Fruit fly (Drosophila melanogaster) whole organism, wandering third instar larva: Measurements from ENCODE around the gene Mtp.

Source experiments
- Abd-B ChIP-seq: fragments of >200 bp; optimal IDR thresholded peaks from 2 replicates; lab custom pipeline; 2017; ENCODE audit warnings: missing biosample characterization, missing genetic modification characterization
- CG32264 ChIP-seq: fragments of 200-800 bp; sonication (Bioruptor generic); optimal IDR thresholded peaks from 2 replicates; lab custom pipeline; 2016; ENCODE audit warnings: missing biosample characterization, missing genetic modification characterization
- CG9705 ChIP-seq: fragments of 200-800 bp; sonication (Bioruptor generic); optimal IDR thresholded peaks from 2 replicates; lab custom pipeline; 2018; ENCODE audit warnings: missing biosample characterization, mild to moderate bottlenecking, missing genetic modification characterization
- CrebA ChIP-seq: fragments of 200-800 bp; sonication (Bioruptor generic); optimal IDR thresholded peaks from 2 replicates; lab custom pipeline; 2016; ENCODE audit warnings: missing biosample characterization, mild to moderate bottlenecking, missing genetic modification characterization, borderline replicate concordance
- Dfd ChIP-seq: fragments of >200 bp; optimal IDR thresholded peaks from 2 replicates; lab custom pipeline; 2017; ENCODE audit warnings: missing biosample characterization, missing genetic modification characterization
- Dif ChIP-seq: fragments of 200-275, 200-300 bp; sonication (Bioruptor generic); optimal IDR thresholded peaks from 2 replicates; lab custom pipeline; 2018; ENCODE audit warnings: missing biosample characterization, missing genetic modification characterization; ENCODE audit not compliant: partially characterized antibody
- GATAd ChIP-seq: sonication (Bioruptor generic); optimal IDR thresholded peaks from 2 replicates; lab custom pipeline; 2016; ENCODE audit warnings: missing biosample characterization, missing genetic modification characterization
- HLH106 ChIP-seq: fragments of 200-800 bp; optimal IDR thresholded peaks from 3 replicates; lab custom pipeline; 2019; ENCODE audit warnings: missing biosample characterization, mild to moderate bottlenecking, missing genetic modification characterization, moderate library complexity
- Hnf4 ChIP-seq: fragments of 200-800 bp; sonication (Bioruptor generic); optimal IDR thresholded peaks from 2 replicates; lab custom pipeline; 2016; ENCODE audit warnings: missing biosample characterization, mild to moderate bottlenecking, missing genetic modification characterization
- Hr78 ChIP-seq: fragments of >200 bp; optimal IDR thresholded peaks from 2 replicates; lab custom pipeline; 2017; ENCODE audit warnings: missing biosample characterization, missing genetic modification characterization
- Hr83 ChIP-seq: fragments of 200-300 bp; sonication (Bioruptor generic); optimal IDR thresholded peaks from 2 replicates; lab custom pipeline; 2016; ENCODE audit warnings: missing biosample characterization, mild to moderate bottlenecking, missing genetic modification characterization, moderate library complexity; ENCODE audit not compliant: poor library complexity, severe bottlenecking
- Jra ChIP-seq: sonication (Bioruptor generic); optimal IDR thresholded peaks from 2 replicates; lab custom pipeline; 2016; ENCODE audit warnings: missing biosample characterization, missing genetic modification characterization
- Mio ChIP-seq: sonication (Bioruptor generic); optimal IDR thresholded peaks from 2 replicates; lab custom pipeline; 2016; ENCODE audit warnings: missing biosample characterization, missing genetic modification characterization
- N ChIP-seq: fragments of >200 bp; optimal IDR thresholded peaks from 2 replicates; lab custom pipeline; 2018; ENCODE audit warnings: missing biosample characterization, missing external identifiers, missing genetic modification characterization
- Sp1 ChIP-seq: fragments of 200-800 bp; sonication (Bioruptor generic); optimal IDR thresholded peaks from 3 replicates; lab custom pipeline; 2019; ENCODE audit warnings: missing biosample characterization, mild to moderate bottlenecking, missing genetic modification characterization, moderate library complexity
- Vsx2 ChIP-seq: fragments of 200-300, 225-300 bp; sonication (Bioruptor generic); optimal IDR thresholded peaks from 2 replicates; lab custom pipeline; 2018; ENCODE audit warnings: missing biosample characterization, missing genetic modification characterization; ENCODE audit not compliant: partially characterized antibody
- dl ChIP-seq, 2 experiments: fragments of 175-275, 200-275 bp in 1 of 2; fragments of 200-275 bp in 1 of 2; sonication (Bioruptor generic); optimal IDR thresholded peaks; lab custom pipeline; 2018; ENCODE audit warnings: mild to moderate bottlenecking in 2 of 2, missing biosample characterization in 2 of 2, missing genetic modification characterization in 2 of 2, moderate library complexity in 2 of 2; ENCODE audit not compliant: partially characterized antibody in 2 of 2, insufficient read depth in 1 of 2
- dmrt93B ChIP-seq: fragments of 200-800 bp; sonication (Bioruptor generic); optimal IDR thresholded peaks from 2 replicates; lab custom pipeline; 2018; ENCODE audit warnings: missing biosample characterization, mild to moderate bottlenecking, missing genetic modification characterization
- dsf ChIP-seq: sonication (Bioruptor generic); optimal IDR thresholded peaks from 2 replicates; lab custom pipeline; 2016; ENCODE audit warnings: missing biosample characterization, missing genetic modification characterization, borderline replicate concordance
- ey ChIP-seq: fragments of 200-800 bp; sonication (Bioruptor generic); optimal IDR thresholded peaks from 2 replicates; lab custom pipeline; 2016; ENCODE audit warnings: missing biosample characterization, missing genetic modification characterization
- foxo ChIP-seq, 2 experiments: fragments of 200-800 bp; sonication (Bioruptor generic); optimal IDR thresholded peaks; 2 replicates in 1 of 2; 3 replicates in 1 of 2; lab custom pipeline; 2016 to 2017; ENCODE audit warnings: missing biosample characterization in 2 of 2, missing genetic modification characterization in 2 of 2
- fru ChIP-seq: fragments of 200-800 bp; sonication (Bioruptor generic); optimal IDR thresholded peaks from 3 replicates; lab custom pipeline; 2016; ENCODE audit warnings: missing biosample characterization, mild to moderate bottlenecking, missing genetic modification characterization
- h ChIP-seq: fragments of 200-800 bp; sonication (Bioruptor generic); optimal IDR thresholded peaks from 3 replicates; lab custom pipeline; 2016; ENCODE audit warnings: missing biosample characterization, mild to moderate bottlenecking, missing genetic modification characterization
- jim ChIP-seq: fragments of 175-275, 200-325 bp; sonication (Bioruptor generic); optimal IDR thresholded peaks from 2 replicates; lab custom pipeline; 2016; ENCODE audit warnings: missing biosample characterization, mild to moderate bottlenecking, missing genetic modification characterization
- lola ChIP-seq: fragments of >200 bp; optimal IDR thresholded peaks from 2 replicates; lab custom pipeline; 2017; ENCODE audit warnings: missing biosample characterization, missing genetic modification characterization
- pan ChIP-seq: fragments of >200 bp; optimal IDR thresholded peaks from 2 replicates; lab custom pipeline; 2017
- psq ChIP-seq: fragments of 200-800 bp; sonication (Bioruptor generic); optimal IDR thresholded peaks from 3 replicates; lab custom pipeline; 2017; ENCODE audit warnings: missing biosample characterization, mild to moderate bottlenecking, missing genetic modification characterization, moderate library complexity
- rgr ChIP-seq: fragments of 200-800 bp; sonication (Bioruptor generic); optimal IDR thresholded peaks from 3 replicates; lab custom pipeline; 2016; ENCODE audit warnings: missing biosample characterization, mild to moderate bottlenecking, missing genetic modification characterization
- sage ChIP-seq: fragments of 200-800 bp; sonication (Bioruptor generic); optimal IDR thresholded peaks from 2 replicates; lab custom pipeline; 2016; ENCODE audit warnings: missing biosample characterization, mild to moderate bottlenecking, missing genetic modification characterization
- sv ChIP-seq: fragments of 200-800 bp; sonication (Bioruptor generic); optimal IDR thresholded peaks from 3 replicates; lab custom pipeline; 2016; ENCODE audit warnings: missing biosample characterization, missing genetic modification characterization
- tai ChIP-seq: sonication (Bioruptor generic); optimal IDR thresholded peaks from 2 replicates; lab custom pipeline; 2016; ENCODE audit warnings: missing biosample characterization, missing genetic modification characterization
- woc ChIP-seq: sonication (Bioruptor generic); optimal IDR thresholded peaks from 2 replicates; lab custom pipeline; 2016; ENCODE audit warnings: missing biosample characterization, mild to moderate bottlenecking, missing genetic modification characterization

The Mtp gene

dm6 chr2L:20968727-20969126 lies 46.1 kb upstream of the Mtp start:
- no peak for TF ChIP-seq CG32264 (GFP tag; lab: Kevin White, UChicago)
- TF ChIP-seq dmrt93B (GFP tag; lab: Kevin White, UChicago), result no peak
- no peak for TF ChIP-seq fru (GFP tag; lab: Kevin White, UChicago)
- no peak for TF ChIP-seq Abd-B (GFP tag; lab: Kevin White, UChicago)
- TF ChIP-seq Jra (GFP tag; lab: Kevin White, UChicago), result no peak
- TF ChIP-seq rgr (GFP tag; lab: Kevin White, UChicago), result no peak
- no peak for TF ChIP-seq pan (lab: Kevin White, UChicago)
- no peak for TF ChIP-seq h (GFP tag; lab: Kevin White, UChicago)
- no peak for TF ChIP-seq CrebA (GFP tag; lab: Kevin White, UChicago)
- TF ChIP-seq sage (GFP tag; lab: Kevin White, UChicago), result no peak
- TF ChIP-seq Hr83 (GFP tag; lab: Kevin White, UChicago), result no peak
- TF ChIP-seq Sp1 (GFP tag; lab: Kevin White, UChicago), result no peak
- no peak for TF ChIP-seq N (GFP tag; lab: Kevin White, UChicago)
- TF ChIP-seq Dif (GFP tag; lab: Kevin White, UChicago), result no peak
- no peak for TF ChIP-seq dl (GFP tag; optimal IDR thresholded peaks at IDR 0.05; lab: Kevin White, UChicago; ENCODE audit: insufficient read depth in 1 of 2, partially characterized antibody in 2 of 2)
- no peak for TF ChIP-seq CG9705 (GFP tag; lab: Kevin White, UChicago)
- TF ChIP-seq Vsx2 (GFP tag; lab: Kevin White, UChicago), result no peak
- TF ChIP-seq GATAd (GFP tag; lab: Kevin White, UChicago), result no peak
- no peak for TF ChIP-seq lola (GFP tag; lab: Kevin White, UChicago)
- TF ChIP-seq HLH106 (tag; lab: Kevin White, UChicago), result no peak

dm6 chr2L:20965001-20965400 lies 42.3 kb upstream of the Mtp start:
- TF ChIP-seq Jra (GFP tag; lab: Kevin White, UChicago) (no peak), Hnf4 (GFP tag; lab: Kevin White, UChicago) (no peak), psq (GFP tag; lab: Kevin White, UChicago) (no peak), Hr83 (GFP tag; lab: Kevin White, UChicago) (no peak), CG9705 (GFP tag; lab: Kevin White, UChicago) (no peak), foxo (GFP tag; optimal IDR thresholded peaks at IDR 0.05; lab: Kevin White, UChicago) (no peak), dl (GFP tag; optimal IDR thresholded peaks at IDR 0.05; lab: Kevin White, UChicago; ENCODE audit: insufficient read depth in 1 of 2, partially characterized antibody in 2 of 2) (no peak), CrebA (GFP tag; lab: Kevin White, UChicago) (no peak), sv (no peak), lola (GFP tag; lab: Kevin White, UChicago) (no peak), Sp1 (GFP tag; lab: Kevin White, UChicago) (no peak), GATAd (GFP tag; lab: Kevin White, UChicago) (no peak), rgr (GFP tag; lab: Kevin White, UChicago) (no peak), tai (GFP tag; lab: Kevin White, UChicago) (no peak)

DNA sequence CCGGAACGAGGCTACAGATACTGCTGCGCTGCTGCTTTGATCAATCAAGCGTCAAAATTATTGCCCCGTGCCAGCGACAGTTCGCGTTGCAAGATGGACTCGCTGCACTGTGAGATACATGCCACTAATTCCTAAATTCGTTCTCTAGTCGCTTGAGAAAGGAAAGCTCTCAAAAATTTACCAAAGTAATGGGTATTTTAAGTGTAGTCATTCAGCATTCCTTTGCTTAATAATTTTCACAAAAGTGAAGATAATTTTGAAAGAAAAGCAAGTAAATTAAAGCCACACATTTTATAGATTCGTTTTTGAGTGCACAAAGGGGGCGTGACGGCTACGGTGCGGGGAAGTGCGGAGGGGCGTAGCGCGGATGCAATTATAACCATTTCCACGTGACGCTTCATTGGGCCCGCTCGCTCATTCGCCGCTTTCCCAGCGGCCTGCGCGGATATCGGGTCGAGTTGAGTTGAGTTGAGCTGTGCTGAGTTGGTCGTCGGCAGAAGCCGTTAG lies 37.4 kb upstream of the Mtp start:
- TF ChIP-seq h (GFP tag; lab: Kevin White, UChicago) (no peak), sage (GFP tag; lab: Kevin White, UChicago) (no peak), CG32264 (GFP tag; lab: Kevin White, UChicago) (no peak), Dif (GFP tag; lab: Kevin White, UChicago) (no peak), Mio (no peak), dsf (GFP tag; lab: Kevin White, UChicago) (no peak), jim (GFP tag; lab: Kevin White, UChicago) (no peak), Dfd (GFP tag; lab: Kevin White, UChicago) (no peak), Vsx2 (GFP tag; lab: Kevin White, UChicago) (no peak), GATAd (GFP tag; lab: Kevin White, UChicago) (no peak)

DNA sequence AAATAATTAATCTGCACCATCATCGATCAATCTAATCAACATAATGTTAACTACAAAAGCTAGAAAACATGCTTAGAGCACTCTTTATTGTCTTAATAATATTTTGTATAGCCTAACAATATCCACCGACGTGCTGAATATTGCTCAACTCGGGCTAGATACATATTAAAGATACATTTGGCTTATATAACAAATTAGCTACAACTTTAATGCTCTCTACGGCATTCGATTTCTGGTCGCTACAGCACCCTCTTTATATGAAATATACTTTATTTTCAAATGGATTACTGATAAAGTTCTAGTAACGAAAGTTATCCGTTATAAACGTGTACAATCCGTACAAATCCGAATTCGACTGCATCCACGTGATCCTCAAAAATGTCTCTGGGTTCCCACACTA lies 35.3 kb upstream of the Mtp start:
- TF ChIP-seq Dfd (GFP tag; lab: Kevin White, UChicago) (no peak), dl (GFP tag; optimal IDR thresholded peaks at IDR 0.05; lab: Kevin White, UChicago; ENCODE audit: insufficient read depth in 1 of 2, partially characterized antibody in 2 of 2) (no peak), Hr78 (GFP tag; lab: Kevin White, UChicago) (no peak), ey (GFP tag; lab: Kevin White, UChicago) (no peak), Vsx2 (GFP tag; lab: Kevin White, UChicago) (no peak), Sp1 (GFP tag; lab: Kevin White, UChicago) (no peak), CG9705 (GFP tag; lab: Kevin White, UChicago) (no peak), woc (GFP tag; lab: Kevin White, UChicago) (no peak), fru (GFP tag; lab: Kevin White, UChicago) (no peak), pan (lab: Kevin White, UChicago) (no peak), CrebA (GFP tag; lab: Kevin White, UChicago) (no peak)
